Worm (Caenorhabditis elegans): ENCODE data around the gene fkh-9.

fkh-9 gene

DNA sequence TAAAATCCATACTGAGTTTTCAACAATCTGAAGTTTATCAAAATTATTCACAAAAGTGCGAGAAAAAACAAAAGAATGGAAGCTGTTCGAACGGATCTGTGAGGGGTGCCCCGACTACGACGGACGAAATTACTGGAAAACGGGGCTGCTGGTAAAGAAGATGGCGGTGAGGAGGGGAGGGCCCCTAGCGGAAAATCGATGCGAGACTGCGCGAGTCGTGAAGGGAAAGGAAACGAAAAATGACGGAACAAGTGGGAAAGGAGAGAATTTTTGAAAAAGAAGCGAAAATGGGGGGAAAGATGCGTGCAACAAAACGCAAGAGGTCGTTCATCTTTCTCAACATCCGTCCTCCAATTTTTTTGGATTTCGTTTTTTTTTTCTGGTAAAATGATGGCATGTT lies 24.0 kb downstream of the fkh-9 start:
- TF ChIP-seq aha-1 (tag) (peak; percentile 95), nhr-28 (tag; optimal IDR thresholded peaks at IDR 0.05) (no peak), hmg-1.1 (GFP tag; IDR thresholded peaks at IDR 0.05) (peak; percentile 61), set-16 (GFP tag; IDR thresholded peaks at IDR 0.05) (peak; percentile 42), mxl-2 (GFP tag; conservative IDR thresholded peaks at IDR 0.05) (no peak), fkh-10 (GFP tag; optimal IDR thresholded peaks at IDR 0.05) (peak; percentile 3), ceh-20 (GFP tag; IDR thresholded peaks at IDR 0.05) (peak; percentile 70), mep-1 (tag; optimal IDR thresholded peaks at IDR 0.05) (peak; percentile 31), rbr-2 (tag; optimal IDR thresholded peaks at IDR 0.05) (peak; percentile 24)

DNA sequence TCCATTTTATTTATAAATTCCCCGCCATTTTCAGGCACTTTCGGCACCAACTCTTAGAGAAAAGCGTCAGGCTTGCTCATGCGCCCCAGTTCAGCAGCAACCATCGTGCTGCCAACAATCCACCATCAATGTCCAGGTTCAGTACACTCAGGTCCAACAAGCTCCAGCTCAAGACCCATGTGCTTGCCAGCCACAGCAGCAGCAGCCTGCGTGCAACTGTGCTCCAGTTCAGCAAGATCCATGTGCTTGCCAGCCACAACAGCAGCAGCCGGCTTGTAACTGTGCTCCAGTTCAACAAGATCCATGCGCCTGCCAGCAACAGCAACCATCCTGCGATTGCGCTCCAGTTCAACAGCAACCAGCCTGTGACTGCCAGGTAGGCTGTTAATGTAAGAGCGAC lies 28.5 kb downstream of the fkh-9 start:
- TF ChIP-seq set-16 (GFP tag; IDR thresholded peaks at IDR 0.05), result peak; percentile 64
- no peak for TF ChIP-seq ZK546.5 (tag; optimal IDR thresholded peaks at IDR 0.05)

DNA sequence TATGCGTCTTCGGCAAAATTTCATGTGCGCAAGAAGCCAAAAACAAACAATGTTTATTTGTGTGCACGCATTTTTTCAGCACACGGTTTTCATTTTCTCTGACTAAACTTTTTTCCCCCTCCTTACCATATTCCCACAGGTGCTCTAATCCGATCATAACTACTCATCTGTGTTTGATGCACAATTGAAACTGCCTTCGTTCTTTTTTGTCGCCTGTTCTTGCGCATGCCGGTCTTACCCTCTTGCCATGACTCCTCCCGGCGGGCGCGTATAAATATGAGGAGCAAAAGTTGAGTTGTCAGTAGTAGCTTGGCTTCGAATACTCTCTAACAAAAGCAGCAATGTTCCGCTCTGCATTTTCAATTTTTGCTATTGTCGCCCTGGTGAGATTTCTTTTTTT lies 28.9 kb downstream of the fkh-9 start, which contains the start of gene abu-10:
Gene abu-10 (plus strand): TSS at position 301 of the 400 bp plus-strand sequence.
- TF ChIP-seq Y75B8A.6 (GFP tag; IDR thresholded peaks at IDR 0.05), result no peak
- no peak for TF ChIP-seq daf-12 (tag; optimal IDR thresholded peaks at IDR 0.05)
- no peak for TF ChIP-seq fkh-10 (GFP tag; optimal IDR thresholded peaks at IDR 0.05)
- no peak for TF ChIP-seq nhr-102 (tag; optimal IDR thresholded peaks at IDR 0.05)
- TF ChIP-seq zag-1 (tag; optimal IDR thresholded peaks at IDR 0.05), result no peak
- TF ChIP-seq nhr-25 (tag; optimal IDR thresholded peaks at IDR 0.05; ENCODE audit: borderline replicate concordance, insufficient read depth), result no peak
- TF ChIP-seq ctbp-1 (GFP tag; IDR thresholded peaks at IDR 0.05), result no peak
- TF ChIP-seq hlh-30 (tag; optimal IDR thresholded peaks at IDR 0.05; ENCODE audit: insufficient read depth), result no peak
- no peak for TF ChIP-seq nhr-48 (tag; optimal IDR thresholded peaks at IDR 0.05)
- TF ChIP-seq pha-4 (GFP tag; IDR thresholded peaks at IDR 0.05), result no peak
- no peak for TF ChIP-seq pha-4 (tag; optimal IDR thresholded peaks at IDR 0.05)
- TF ChIP-seq vab-7 (GFP tag; IDR thresholded peaks at IDR 0.05), result no peak
- TF ChIP-seq duxl-1 (tag; optimal IDR thresholded peaks at IDR 0.05; ENCODE audit: poor library complexity), result no peak
- TF ChIP-seq nhr-11 (tag; optimal IDR thresholded peaks at IDR 0.05), result no peak
- TF ChIP-seq dpl-1 (GFP tag; optimal IDR thresholded peaks at IDR 0.05), result no peak
- TF ChIP-seq D1046.2 (GFP tag; IDR thresholded peaks at IDR 0.05), result no peak
- TF ChIP-seq spr-1 (tag; optimal IDR thresholded peaks at IDR 0.05), result no peak

DNA sequence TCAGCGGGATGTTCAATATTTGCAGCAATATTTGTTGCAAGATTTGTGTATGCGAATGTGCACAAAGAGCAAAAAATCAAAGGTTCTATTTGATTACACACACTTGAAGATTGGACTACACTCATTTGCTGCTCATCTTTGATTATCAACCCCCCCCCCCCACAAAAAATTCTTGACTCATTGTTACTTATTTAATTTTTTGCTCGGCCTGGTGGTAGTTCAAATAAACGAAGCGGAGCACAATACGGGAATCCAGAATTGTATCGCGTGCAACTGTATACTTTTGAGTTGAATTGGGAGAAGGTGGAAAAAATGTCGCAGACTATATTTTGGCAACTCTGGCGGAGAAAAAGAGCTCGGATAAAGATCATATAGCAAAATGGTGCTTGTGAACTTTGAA lies 31.1 kb downstream of the fkh-9 start, which contains the start of gene F35A5.5:
Gene F35A5.5 (minus strand): TSS at position 101 of the 400 bp plus-strand sequence.
- TF ChIP-seq aha-1 (tag), result no peak
- TF ChIP-seq nhr-28 (tag; optimal IDR thresholded peaks at IDR 0.05), result no peak

DNA sequence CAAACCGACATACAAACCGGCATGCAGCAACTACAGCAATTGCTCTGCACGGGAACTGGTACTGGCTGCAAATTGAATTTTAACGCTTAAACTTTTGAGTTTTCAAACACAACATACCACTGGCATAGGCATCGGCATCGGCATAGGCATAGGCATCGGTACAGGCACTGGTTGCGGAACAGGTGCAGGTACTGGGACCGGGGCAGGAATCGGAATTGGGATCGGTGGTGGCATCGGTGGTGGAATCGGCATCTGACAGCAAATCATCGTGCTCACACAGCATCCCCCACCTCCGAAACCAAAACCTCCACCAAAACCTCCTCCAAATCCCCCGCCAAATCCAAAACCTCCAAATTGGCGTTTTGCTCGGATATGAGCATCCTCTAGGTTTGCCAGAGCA lies 32.6 kb downstream of the fkh-9 start:
- TF ChIP-seq egl-43 (GFP tag; IDR thresholded peaks at IDR 0.05), result peak; percentile 57; the same call in 1 of the 2 replicates
- no peak for TF ChIP-seq pha-4 (GFP tag; IDR thresholded peaks at IDR 0.05)
- TF ChIP-seq pha-4 (tag; optimal IDR thresholded peaks at IDR 0.05), result no peak
- TF ChIP-seq spr-3 (GFP tag; optimal IDR thresholded peaks at IDR 0.05), result no peak
- TF ChIP-seq Y5F2A.4 (GFP tag; optimal IDR thresholded peaks at IDR 0.05), result no peak
- peak; percentile 29 for TF ChIP-seq aha-1 (tag)
- TF ChIP-seq set-16 (GFP tag; IDR thresholded peaks at IDR 0.05), result peak; percentile 65; the same call in 1 of the 2 replicates

DNA sequence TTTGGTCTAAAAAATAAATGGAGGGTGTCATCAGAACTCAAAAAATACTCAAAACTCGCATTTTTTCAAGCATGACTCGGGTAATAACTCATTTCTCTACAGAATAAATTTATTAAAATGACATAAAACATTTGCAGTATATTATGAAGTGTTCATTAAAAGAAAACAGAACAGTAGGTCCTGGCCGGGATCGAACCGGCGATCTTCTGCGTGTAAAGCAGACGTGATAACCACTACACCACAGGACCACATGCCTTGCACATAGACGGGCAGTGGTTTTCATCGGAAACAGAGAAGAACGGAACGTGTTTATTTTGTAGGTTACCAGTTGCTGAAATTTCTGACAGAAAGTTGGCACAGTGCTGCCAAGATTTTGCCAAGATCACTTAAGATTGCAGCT lies 33.4 kb downstream of the fkh-9 start:
- no peak; the same call in 1 of the 2 replicates for TF ChIP-seq hmg-1.1 (GFP tag; IDR thresholded peaks at IDR 0.05)
- no peak for TF ChIP-seq F10B5.3 (tag; optimal IDR thresholded peaks at IDR 0.05)
- peak; percentile 32 for TF ChIP-seq nhr-102 (tag; optimal IDR thresholded peaks at IDR 0.05)
- peak; percentile 54 for TF ChIP-seq dmd-6 (GFP tag; IDR thresholded peaks at IDR 0.05)
- TF ChIP-seq unc-130 (GFP tag; optimal IDR thresholded peaks at IDR 0.05), result peak; percentile 20
- TF ChIP-seq rbr-2 (tag; optimal IDR thresholded peaks at IDR 0.05), result peak; percentile 7
- 0 out of 2 replicates have a peak, but pooled peaks have one; percentile 61 for TF ChIP-seq daf-19 (GFP tag; conservative IDR thresholded peaks at IDR 0.05)
- peak; percentile 32 for TF ChIP-seq hlh-30 (tag; optimal IDR thresholded peaks at IDR 0.05; ENCODE audit: insufficient read depth)
- 0 out of 2 replicates have a peak, but pooled peaks have one; percentile 27 for TF ChIP-seq Y48G9A.11 (GFP tag; IDR thresholded peaks at IDR 0.05)
- TF ChIP-seq ZK337.2 (GFP tag; IDR thresholded peaks at IDR 0.05), result 0 out of 2 replicates have a peak, but pooled peaks have one; percentile 27
- TF ChIP-seq mdt-29 (GFP tag; IDR thresholded peaks at IDR 0.05), result peak; percentile 57; the same call in 1 of the 2 replicates
- TF ChIP-seq hlh-11 (tag; optimal IDR thresholded peaks at IDR 0.05), result peak; percentile 20
- TF ChIP-seq nhr-48 (tag; optimal IDR thresholded peaks at IDR 0.05), result peak; percentile 12
- peak; percentile 78 for TF ChIP-seq dmd-8 (GFP tag; IDR thresholded peaks at IDR 0.05)
- TF ChIP-seq Y75B8A.6 (GFP tag; IDR thresholded peaks at IDR 0.05), result no peak
- no peak for TF ChIP-seq mdl-1 (tag; optimal IDR thresholded peaks at IDR 0.05)
- no peak for TF ChIP-seq ctbp-1 (GFP tag; IDR thresholded peaks at IDR 0.05)
- no peak for TF ChIP-seq T26A8.4 (GFP tag; IDR thresholded peaks at IDR 0.05)
- TF ChIP-seq mep-1 (tag; optimal IDR thresholded peaks at IDR 0.05), result peak; percentile 56
